In the genomic region with DNA sequence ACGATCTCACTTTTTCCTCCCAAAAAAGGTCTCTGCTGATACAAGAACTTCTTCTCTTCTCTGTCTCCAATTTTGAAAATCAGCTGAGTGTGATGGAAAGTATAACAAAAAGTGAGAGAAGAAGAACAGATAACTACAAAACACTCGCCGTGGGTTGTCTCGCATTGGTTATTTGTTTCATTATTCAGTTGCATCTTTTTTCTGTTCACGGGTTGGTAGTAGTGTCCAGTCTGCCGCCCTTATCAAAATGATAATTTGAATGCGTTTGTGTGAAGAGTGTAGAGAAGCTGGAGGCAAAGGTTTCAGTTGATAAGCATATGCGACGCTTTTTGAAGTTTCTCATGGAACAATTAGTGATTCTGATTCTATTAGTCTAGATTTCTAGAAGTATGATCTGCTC, we compare ENCODE assay signal across 2 worm cellular contexts.
TF ChIP-seq lines count a peak whose summit lies in the region.

No protein-coding gene starts in this region.

TF ChIP-seq in whole organism, L1 larva, 84 proteins besides CTCF, POLR2A, EP300 and RAD21 (continued from another document):
- TF ChIP-seq nhr-85 (tag; lab: Kevin White, UChicago) (peak; percentile 47), nhr-84 (tag; optimal IDR thresholded peaks at IDR 0.05; lab: Kevin White, UChicago) (no peak), fkh-4 (tag; optimal IDR thresholded peaks at IDR 0.05; lab: Kevin White, UChicago; ENCODE audit: borderline replicate concordance) (no peak), hlh-4 (tag; optimal IDR thresholded peaks at IDR 0.05; lab: Kevin White, UChicago) (no peak), grh-1 (GFP tag; IDR thresholded peaks at IDR 0.05; lab: Robert Waterston, UW) (no peak), efl-1 (optimal IDR thresholded peaks at IDR 0.05; lab: Kevin White, UChicago) (no peak), efl-1 (GFP tag; optimal IDR thresholded peaks at IDR 0.05 in 1 of 2; lab: Kevin White, UChicago) (no peak), dsc-1 (tag; optimal IDR thresholded peaks at IDR 0.05; lab: Kevin White, UChicago) (no peak), blmp-1 (tag; optimal IDR thresholded peaks at IDR 0.05; lab: Kevin White, UChicago) (peak; percentile 88), sup-37 (GFP tag; optimal IDR thresholded peaks at IDR 0.05; lab: Kevin White, UChicago) (no peak), tlp-1 (tag; optimal IDR thresholded peaks at IDR 0.05; lab: Kevin White, UChicago) (no peak), mdl-1 (tag; optimal IDR thresholded peaks at IDR 0.05; lab: Kevin White, UChicago) (no peak), C16A3.4 (tag; optimal IDR thresholded peaks at IDR 0.05; lab: Kevin White, UChicago) (no peak), mep-1 (tag; optimal IDR thresholded peaks at IDR 0.05; lab: Kevin White, UChicago) (no peak), jun-1 (tag; optimal IDR thresholded peaks at IDR 0.05; lab: Kevin White, UChicago) (no peak), nhr-11 (tag; optimal IDR thresholded peaks at IDR 0.05; lab: Kevin White, UChicago) (no peak), sox-4 (tag; optimal IDR thresholded peaks at IDR 0.05; lab: Kevin White, UChicago) (no peak), dpl-1 (GFP tag; optimal IDR thresholded peaks at IDR 0.05; lab: Kevin White, UChicago) (no peak), hlh-17 (GFP tag; optimal IDR thresholded peaks at IDR 0.05; lab: Kevin White, UChicago; ENCODE audit: borderline replicate concordance) (no peak), sptf-1 (tag; optimal IDR thresholded peaks at IDR 0.05; lab: Kevin White, UChicago) (no peak), elt-2 (tag; optimal IDR thresholded peaks at IDR 0.05; lab: Kevin White, UChicago) (peak; percentile 83), ceh-88 (GFP tag; IDR thresholded peaks at IDR 0.05; lab: Robert Waterston, UW) (no peak), ceh-82 (tag; optimal IDR thresholded peaks at IDR 0.05; lab: Kevin White, UChicago) (no peak), pqm-1 (tag; optimal IDR thresholded peaks at IDR 0.05; lab: Kevin White, UChicago) (peak; percentile 15), unc-86 (tag; optimal IDR thresholded peaks at IDR 0.05; lab: Kevin White, UChicago) (no peak), lin-39 (tag; optimal IDR thresholded peaks at IDR 0.05; lab: Kevin White, UChicago) (no peak), fos-1 (tag; optimal IDR thresholded peaks at IDR 0.05; lab: Kevin White, UChicago) (no peak), irx-1 (tag; optimal IDR thresholded peaks at IDR 0.05; lab: Kevin White, UChicago) (no peak), unc-62 (GFP tag; optimal IDR thresholded peaks at IDR 0.05; lab: Kevin White, UChicago) (no peak)

TF ChIP-seq in whole organism, L4 larva, 104 proteins besides CTCF, POLR2A, EP300 and RAD21 (continued from another document):
- TF ChIP-seq lin-29 (GFP tag; IDR thresholded peaks at IDR 0.05; lab: Robert Waterston, UW) (no peak), nhr-28 (tag; optimal IDR thresholded peaks at IDR 0.05; lab: Kevin White, UChicago) (peak; percentile 96), mxl-3 (GFP tag; optimal IDR thresholded peaks at IDR 0.05; lab: Kevin White, UChicago) (peak; percentile 1), hlh-30 (tag; optimal IDR thresholded peaks at IDR 0.05; lab: Kevin White, UChicago; ENCODE audit: insufficient read depth) (peak; percentile 44), dmd-6 (GFP tag; IDR thresholded peaks at IDR 0.05; lab: Robert Waterston, UW) (peak; percentile 50; the same call in 1 of the 2 replicates), egl-43 (GFP tag; IDR thresholded peaks at IDR 0.05; lab: Robert Waterston, UW) (no peak), aha-1 (tag; lab: Kevin White, UChicago) (peak; percentile 94), mes-2 (tag; optimal IDR thresholded peaks at IDR 0.05; lab: Kevin White, UChicago; ENCODE audit: poor library complexity, severe bottlenecking) (peak; percentile 11), pqm-1 (tag; optimal IDR thresholded peaks at IDR 0.05; lab: Kevin White, UChicago) (peak; percentile 95)
TF ChIP-seq in whole organism, L4 larva: peak in this region for 15.
